Fruit fly (Drosophila melanogaster) whole organism, embryonic: ENCODE data around the gene CheA29a.

Experiments used
- ATbp ChIP-seq: fragments of 200-800 bp; sonication (Bioruptor generic); optimal IDR thresholded peaks from 2 replicates; lab custom pipeline; 2017; ENCODE audit warnings: missing biosample characterization, mild to moderate bottlenecking, missing genetic modification characterization, missing genetic modification reagents
- Ada2b ChIP-seq: fragments of 200-800 bp; sonication (Bioruptor generic); IDR thresholded peaks from 2 replicates; pipeline ENCODE4 v1.3.6; 2022; ENCODE audit warnings: missing biosample characterization, missing genetic modification characterization
- Adf1 ChIP-seq: fragments of 200-800 bp; sonication (Bioruptor generic); IDR thresholded peaks from 2 replicates; pipeline ENCODE4 v1.3.6; 2022; ENCODE audit warnings: missing biosample characterization, missing genetic modification characterization
- Asciz ChIP-seq: fragments of 200-800 bp; sonication (Bioruptor generic); optimal IDR thresholded peaks from 2 replicates; lab custom pipeline; 2017; ENCODE audit warnings: missing biosample characterization, mild to moderate bottlenecking, missing genetic modification characterization, missing genetic modification reagents
- B-H2 ChIP-seq: fragments of 200-800 bp; sonication (Bioruptor generic); optimal IDR thresholded peaks from 2 replicates; lab custom pipeline; 2018; ENCODE audit warnings: missing biosample characterization, mild to moderate bottlenecking, missing genetic modification characterization
- BtbVII ChIP-seq: fragments of 200-800 bp; sonication (Bioruptor generic); optimal IDR thresholded peaks from 3 replicates; lab custom pipeline; 2017; ENCODE audit warnings: missing biosample characterization, mild to moderate bottlenecking, missing genetic modification characterization
- Bteb2 ChIP-seq: fragments of 200-800 bp; sonication (Bioruptor generic); optimal IDR thresholded peaks from 2 replicates; lab custom pipeline; 2016; ENCODE audit warnings: missing biosample characterization, missing genetic modification characterization
- CG10431 ChIP-seq: fragments of 200-800 bp; sonication (Bioruptor generic); optimal IDR thresholded peaks from 3 replicates; lab custom pipeline; 2018; ENCODE audit warnings: missing biosample characterization, mild to moderate bottlenecking, missing genetic modification characterization
- CG11093 ChIP-seq: fragments of 200-800 bp; sonication (Bioruptor generic); IDR thresholded peaks from 3 replicates; pipeline ENCODE4 v1.3.6; 2022; ENCODE audit warnings: missing biosample characterization, missing genetic modification characterization
- CG11560 ChIP-seq: fragments of 200-800 bp; sonication (Bioruptor generic); IDR thresholded peaks from 3 replicates; pipeline ENCODE4 v1.3.6; 2022; ENCODE audit warnings: missing biosample characterization, missing genetic modification characterization
- CG12219 ChIP-seq: fragments of 200-800 bp; sonication (Bioruptor generic); optimal IDR thresholded peaks from 3 replicates; lab custom pipeline; 2018; ENCODE audit warnings: missing biosample characterization, mild to moderate bottlenecking, missing genetic modification characterization
- CG12391 ChIP-seq: fragments of 200-800 bp; sonication (Bioruptor generic); optimal IDR thresholded peaks from 3 replicates; lab custom pipeline; 2018; ENCODE audit warnings: missing biosample characterization, mild to moderate bottlenecking, missing genetic modification characterization, moderate library complexity
- CG16815 ChIP-seq: fragments of 200-800 bp; sonication (Bioruptor generic); optimal IDR thresholded peaks from 3 replicates; lab custom pipeline; 2017; ENCODE audit warnings: missing biosample characterization, mild to moderate bottlenecking, missing genetic modification characterization
- CG18476 ChIP-seq: fragments of 200-800 bp; sonication (Bioruptor generic); optimal IDR thresholded peaks from 2 replicates; lab custom pipeline; 2016; ENCODE audit warnings: missing biosample characterization, mild to moderate bottlenecking, missing genetic modification characterization
- CG2199 ChIP-seq: fragments of 200-800 bp; sonication (Bioruptor generic); IDR thresholded peaks from 3 replicates; pipeline ENCODE4 v1.3.6; 2022; ENCODE audit warnings: missing biosample characterization, missing genetic modification characterization
- CG31365 ChIP-seq: fragments of 200-800 bp; sonication (Bioruptor generic); optimal IDR thresholded peaks from 2 replicates; lab custom pipeline; 2018; ENCODE audit warnings: missing biosample characterization, mild to moderate bottlenecking, missing genetic modification characterization
- CG4328 ChIP-seq: fragments of 200-800 bp; sonication (Bioruptor generic); optimal IDR thresholded peaks from 3 replicates; lab custom pipeline; 2017; ENCODE audit warnings: missing biosample characterization, missing genetic modification reagents, missing genetic modification characterization
- CG4360 ChIP-seq: fragments of 200-800 bp; sonication (Bioruptor generic); IDR thresholded peaks from 2 replicates; pipeline ENCODE4 v1.3.6; 2022; ENCODE audit warnings: missing biosample characterization, missing genetic modification characterization
- CG4730 ChIP-seq: fragments of 200-800 bp; sonication (Bioruptor generic); IDR thresholded peaks from 2 replicates; pipeline ENCODE4 v1.3.6; 2022; ENCODE audit warnings: missing biosample characterization, missing genetic modification characterization
- CG6765 ChIP-seq: fragments of 200-800 bp; sonication (Bioruptor generic); optimal IDR thresholded peaks from 3 replicates; lab custom pipeline; 2017; ENCODE audit warnings: missing biosample characterization, mild to moderate bottlenecking, missing genetic modification characterization
- CG7357 ChIP-seq: fragments of 200-800 bp; sonication (Bioruptor generic); IDR thresholded peaks from 3 replicates; pipeline ENCODE4 v1.3.6; 2022; ENCODE audit warnings: missing biosample characterization, missing genetic modification characterization
- CG8478 ChIP-seq: fragments of >200 bp; optimal IDR thresholded peaks from 2 replicates; lab custom pipeline; 2018
- D19B ChIP-seq: fragments of 200-800 bp; sonication (Bioruptor generic); optimal IDR thresholded peaks from 2 replicates; lab custom pipeline; 2017; ENCODE audit warnings: missing biosample characterization, mild to moderate bottlenecking, missing genetic modification characterization
- Dek ChIP-seq: fragments of 200-800 bp; sonication (Bioruptor generic); optimal IDR thresholded peaks from 3 replicates; lab custom pipeline; 2019; ENCODE audit warnings: missing biosample characterization, mild to moderate bottlenecking, missing genetic modification characterization, moderate library complexity
- Elba2 ChIP-seq: fragments of 200-800 bp; sonication (Bioruptor generic); optimal IDR thresholded peaks from 3 replicates; lab custom pipeline; 2016; ENCODE audit warnings: missing biosample characterization, missing genetic modification characterization
- Ets97D ChIP-seq: fragments of 200-800 bp; sonication (Bioruptor generic); optimal IDR thresholded peaks from 3 replicates; lab custom pipeline; 2016; ENCODE audit warnings: missing biosample characterization, missing genetic modification characterization
- Hand ChIP-seq: fragments of 200-800 bp; sonication (Bioruptor generic); optimal IDR thresholded peaks from 2 replicates; lab custom pipeline; 2017; ENCODE audit warnings: mild to moderate bottlenecking, missing biosample characterization, missing genetic modification reagents, missing genetic modification characterization
- Hmr ChIP-seq: fragments of 200-800 bp; sonication (Bioruptor generic); optimal IDR thresholded peaks from 3 replicates; lab custom pipeline; 2017; ENCODE audit warnings: mild to moderate bottlenecking, missing biosample characterization, missing genetic modification reagents, missing genetic modification characterization
- Lpt ChIP-seq: fragments of >200 bp; optimal IDR thresholded peaks from 2 replicates; lab custom pipeline; 2018; ENCODE audit warnings: missing biosample characterization, missing genetic modification characterization
- Pdp1 ChIP-seq, 2 experiments: fragments of 200-800 bp; sonication (Bioruptor generic); optimal IDR thresholded peaks; 3 replicates each; lab custom pipeline; 2016; ENCODE audit warnings: missing biosample characterization in 2 of 2, missing genetic modification characterization in 2 of 2, mild to moderate bottlenecking in 1 of 2, moderate library complexity in 1 of 2
- abd-A ChIP-seq: fragments of 200-800 bp; sonication (Bioruptor generic); optimal IDR thresholded peaks from 3 replicates; lab custom pipeline; 2019; ENCODE audit warnings: missing biosample characterization, mild to moderate bottlenecking, missing genetic modification characterization, moderate library complexity
- ato ChIP-seq: fragments of 200-800 bp; sonication (Bioruptor generic); IDR thresholded peaks from 2 replicates; pipeline ENCODE4 v1.3.6; 2022; ENCODE audit warnings: missing biosample characterization, missing genetic modification characterization; ENCODE audit not compliant: partially characterized antibody
- az2 ChIP-seq: fragments of 200-800 bp; sonication (Bioruptor generic); optimal IDR thresholded peaks from 3 replicates; lab custom pipeline; 2016; ENCODE audit warnings: missing biosample characterization, missing genetic modification characterization
- danr ChIP-seq: fragments of 200-800 bp; sonication (Bioruptor generic); IDR thresholded peaks from 2 replicates; pipeline ENCODE4 v1.3.6; 2022; ENCODE audit warnings: missing biosample characterization, missing genetic modification characterization
- dysf ChIP-seq: fragments of 200-800 bp; sonication (Bioruptor generic); IDR thresholded peaks from 3 replicates; pipeline ENCODE4 v1.3.6; 2022; ENCODE audit warnings: missing biosample characterization, missing genetic modification characterization
- emc ChIP-seq: fragments of 200-800 bp; sonication (Bioruptor generic); optimal IDR thresholded peaks from 2 replicates; lab custom pipeline; 2016; ENCODE audit warnings: missing biosample characterization, missing genetic modification characterization
- fd3F ChIP-seq: fragments of 200-800 bp; sonication (Bioruptor generic); optimal IDR thresholded peaks from 2 replicates; lab custom pipeline; 2018; ENCODE audit warnings: missing biosample characterization, mild to moderate bottlenecking, missing genetic modification characterization, moderate library complexity
- gce ChIP-seq: fragments of 200-800 bp; sonication (Bioruptor generic); IDR thresholded peaks from 3 replicates; pipeline ENCODE4 v1.3.6; 2022; ENCODE audit warnings: missing biosample characterization, missing genetic modification characterization
- gcm2 ChIP-seq: fragments of 200-800 bp; sonication (Bioruptor generic); optimal IDR thresholded peaks from 2 replicates; lab custom pipeline; 2016; ENCODE audit warnings: missing biosample characterization, missing genetic modification characterization
- jing ChIP-seq: fragments of 200-800 bp; sonication (Bioruptor generic); optimal IDR thresholded peaks from 2 replicates; lab custom pipeline; 2018; ENCODE audit warnings: missing biosample characterization, mild to moderate bottlenecking, missing genetic modification characterization
- luna ChIP-seq: fragments of 200-800 bp; sonication (Bioruptor generic); optimal IDR thresholded peaks from 2 replicates; lab custom pipeline; 2016; ENCODE audit warnings: missing biosample characterization, missing genetic modification characterization
- nmo ChIP-seq: fragments of 200-800 bp; sonication (Bioruptor generic); optimal IDR thresholded peaks from 2 replicates; lab custom pipeline; 2018; ENCODE audit warnings: missing biosample characterization, mild to moderate bottlenecking, missing genetic modification characterization, moderate library complexity
- odd ChIP-seq: fragments of 200-800 bp; sonication (Bioruptor generic); optimal IDR thresholded peaks from 2 replicates; lab custom pipeline; 2017; ENCODE audit warnings: missing biosample characterization, mild to moderate bottlenecking, missing genetic modification characterization
- pnt ChIP-seq: fragments of 200-800 bp; sonication (Bioruptor generic); optimal IDR thresholded peaks from 3 replicates; lab custom pipeline; 2016; ENCODE audit warnings: missing biosample characterization, missing genetic modification characterization
- row ChIP-seq: fragments of 200-800 bp; sonication (Bioruptor generic); IDR thresholded peaks from 3 replicates; pipeline ENCODE4 v1.3.6; 2022; ENCODE audit warnings: missing biosample characterization, missing genetic modification characterization
- run ChIP-seq: fragments of 200-800 bp; sonication (Bioruptor generic); optimal IDR thresholded peaks from 3 replicates; lab custom pipeline; 2018; ENCODE audit warnings: missing biosample characterization, mild to moderate bottlenecking, missing genetic modification characterization
- scrt ChIP-seq: fragments of 200-800 bp; sonication (Bioruptor generic); optimal IDR thresholded peaks from 2 replicates; lab custom pipeline; 2018; ENCODE audit warnings: missing biosample characterization, mild to moderate bottlenecking, missing genetic modification characterization, moderate library complexity
- sim ChIP-seq: fragments of 200-800 bp; sonication (Bioruptor generic); IDR thresholded peaks from 2 replicates; pipeline ENCODE4 v1.3.6; 2022; ENCODE audit warnings: missing biosample characterization, missing genetic modification characterization
- sqz ChIP-seq: fragments of 200-800 bp; sonication (Bioruptor generic); optimal IDR thresholded peaks from 3 replicates; lab custom pipeline; 2018; ENCODE audit warnings: missing biosample characterization, mild to moderate bottlenecking, missing genetic modification characterization
- tin ChIP-seq: fragments of 200-800 bp; sonication (Bioruptor generic); optimal IDR thresholded peaks from 3 replicates; lab custom pipeline; 2016; ENCODE audit warnings: missing biosample characterization, missing genetic modification characterization
- tna ChIP-seq: fragments of 200-800 bp; sonication (Bioruptor generic); IDR thresholded peaks from 2 replicates; pipeline ENCODE4 v1.3.6; 2022; ENCODE audit warnings: missing biosample characterization, missing genetic modification characterization; ENCODE audit not compliant: partially characterized antibody

CheA29a gene

DNA sequence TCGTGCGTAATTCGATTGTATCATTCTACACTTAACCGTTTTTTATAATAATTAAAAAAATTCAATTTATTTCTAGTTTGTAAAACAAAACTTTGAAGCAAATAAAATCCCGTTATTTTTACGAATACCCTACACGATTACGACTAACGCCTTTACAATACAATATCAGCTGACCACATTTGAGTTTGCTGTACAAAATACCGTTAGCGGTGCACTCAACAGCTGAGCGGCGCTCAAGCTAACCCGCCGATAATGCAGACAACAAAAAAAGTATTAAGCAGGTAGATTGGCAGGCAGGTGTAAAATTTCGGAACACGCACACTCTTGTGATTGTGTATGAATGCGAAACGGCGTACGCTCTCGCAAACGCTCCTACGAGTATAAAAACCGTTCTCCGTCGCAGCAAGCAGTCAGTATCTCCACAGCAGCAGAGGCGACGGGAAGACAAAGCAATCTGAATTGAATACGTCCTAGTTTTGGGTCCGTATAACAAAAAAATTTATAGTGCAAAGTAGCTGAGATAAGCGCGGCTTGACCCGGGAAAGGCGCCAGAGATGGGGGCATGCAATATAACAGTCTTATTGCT is 44.7 kb downstream of the CheA29a start, which contains the start of gene Acer (continued):
- TF ChIP-seq luna (GFP tag; lab: Kevin White, UChicago) (no peak), Adf1 (GFP tag; lab: Robert Waterston, UW) (peak; percentile 44; the same call in 1 of the 2 replicates), CG12219 (GFP tag; lab: Kevin White, UChicago) (no peak), CG31365 (tag; lab: Kevin White, UChicago) (peak; percentile 35), Dek (tag; lab: Kevin White, UChicago) (no peak), Asciz (GFP tag; lab: Kevin White, UChicago) (no peak), CG12391 (tag; lab: Kevin White, UChicago) (no peak), CG7357 (GFP tag; lab: Robert Waterston, UW) (no peak), Ets97D (peak; percentile 6), Pdp1 (GFP tag; optimal IDR thresholded peaks at IDR 0.05; lab: Kevin White, UChicago) (peak in 1 of 2 experiments; percentile 22), CG11093 (GFP tag; lab: Robert Waterston, UW) (no peak), CG6765 (GFP tag; lab: Kevin White, UChicago) (no peak), Ada2b (GFP tag; lab: Robert Waterston, UW) (no peak), dysf (GFP tag; lab: Robert Waterston, UW) (no peak; the same call in 2 of the 3 replicates), CG11560 (tag; lab: Robert Waterston, UW) (no peak), CG8478 (lab: Kevin White, UChicago) (no peak), pnt (GFP tag; lab: Kevin White, UChicago) (no peak), sqz (peak; percentile 51), BtbVII (GFP tag; lab: Kevin White, UChicago) (no peak), Lpt (GFP tag; lab: Kevin White, UChicago) (no peak), Hand (no peak), ATbp (GFP tag; lab: Kevin White, UChicago) (no peak), run (no peak), fd3F (no peak), tna (peak; percentile 13; the same call in 1 of the 2 replicates), CG10431 (no peak), row (peak; percentile 34; the same call in 1 of the 3 replicates), CG4730 (no peak), Hmr (GFP tag; lab: Kevin White, UChicago) (no peak), gce (no peak), danr (no peak), odd (no peak), scrt (GFP tag; lab: Kevin White, UChicago) (no peak), Elba2 (no peak), az2 (no peak), nmo (GFP tag; lab: Kevin White, UChicago) (peak; percentile 20), ato (GFP tag; lab: Robert Waterston, UW) (no peak; the same call in 1 of the 2 replicates), abd-A (tag; lab: Kevin White, UChicago) (no peak), B-H2 (GFP tag; lab: Kevin White, UChicago) (no peak), CG16815 (GFP tag; lab: Kevin White, UChicago) (no peak), Bteb2 (GFP tag; lab: Kevin White, UChicago) (no peak), tin (GFP tag; lab: Kevin White, UChicago) (peak; percentile 3), CG2199 (GFP tag; lab: Robert Waterston, UW) (no peak), CG4328 (GFP tag; lab: Kevin White, UChicago) (no peak), sim (GFP tag; lab: Robert Waterston, UW) (no peak), CG18476 (GFP tag; lab: Kevin White, UChicago) (no peak), D19B (GFP tag; lab: Kevin White, UChicago) (no peak), jing (GFP tag; lab: Kevin White, UChicago) (no peak), emc (no peak), CG4360 (no peak), gcm2 (no peak)
